Worm (Caenorhabditis elegans): ENCODE data around the gene Y54E2A.8.

Gene Y54E2A.8

DNA sequence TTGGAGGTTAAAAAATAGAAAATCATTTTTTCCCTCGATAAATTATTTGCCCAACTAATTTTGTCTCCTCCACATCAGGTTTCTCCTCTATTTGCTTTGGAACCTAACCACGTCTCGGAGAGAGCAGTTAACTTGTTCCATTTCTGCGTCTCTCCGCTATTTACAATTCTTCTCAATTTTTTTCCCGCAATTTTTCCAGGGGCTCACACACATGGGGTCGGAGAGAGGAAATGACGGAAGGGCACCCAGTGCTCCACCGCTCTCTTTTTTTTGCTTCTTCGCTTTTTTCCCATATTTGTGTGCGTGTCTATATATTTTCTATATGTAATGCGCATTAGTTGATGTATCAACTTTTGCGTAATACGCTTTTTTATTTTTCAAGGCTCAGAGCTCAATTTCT, 32.5 kb downstream of the Y54E2A.8 start (continued):
- peak; percentile 33 for TF ChIP-seq nhr-47 (tag; optimal IDR thresholded peaks at IDR 0.05)
- TF ChIP-seq fkh-4 (tag; optimal IDR thresholded peaks at IDR 0.05; ENCODE audit: borderline replicate concordance): no peak
- TF ChIP-seq snpc-4 (tag; optimal IDR thresholded peaks at IDR 0.05): peak; percentile 26
- no peak for TF ChIP-seq jun-1 (tag; optimal IDR thresholded peaks at IDR 0.05)
- peak in 1 of 3 experiments; percentile 62 for TF ChIP-seq dpl-1 (GFP tag; optimal IDR thresholded peaks at IDR 0.05)
- no peak for TF ChIP-seq dsc-1 (tag; optimal IDR thresholded peaks at IDR 0.05)
- peak in 1 of 3 experiments; percentile 43 for TF ChIP-seq ceh-82 (tag; optimal IDR thresholded peaks at IDR 0.05)
- TF ChIP-seq fkh-10 (GFP tag; optimal IDR thresholded peaks at IDR 0.05): peak; percentile 58
- TF ChIP-seq ceh-63 (GFP tag; optimal IDR thresholded peaks at IDR 0.05): no peak
- TF ChIP-seq ztf-11 (tag; optimal IDR thresholded peaks at IDR 0.05): no peak
- no peak for TF ChIP-seq nhr-84 (tag; optimal IDR thresholded peaks at IDR 0.05)
- no peak for TF ChIP-seq sup-37 (GFP tag; optimal IDR thresholded peaks at IDR 0.05)
- TF ChIP-seq fkh-8 (tag; optimal IDR thresholded peaks at IDR 0.05): peak; percentile 27
- TF ChIP-seq nhr-90 (tag; optimal IDR thresholded peaks at IDR 0.05; ENCODE audit: poor library complexity): no peak
- no peak for TF ChIP-seq hlh-4 (tag; optimal IDR thresholded peaks at IDR 0.05)
- TF ChIP-seq unc-62 (GFP tag; optimal IDR thresholded peaks at IDR 0.05): no peak
- TF ChIP-seq unc-86 (tag; optimal IDR thresholded peaks at IDR 0.05): peak; percentile 7
- no peak for TF ChIP-seq snu-23 (GFP tag; optimal IDR thresholded peaks at IDR 0.05)
- TF ChIP-seq aly-2 (tag; optimal IDR thresholded peaks at IDR 0.05): no peak
- peak; percentile 61 for TF ChIP-seq egl-13 (tag; optimal IDR thresholded peaks at IDR 0.05)
- peak in 1 of 2 experiments; percentile 42 for TF ChIP-seq mdl-1 (tag; optimal IDR thresholded peaks at IDR 0.05)
- no peak for TF ChIP-seq tlp-1 (tag; optimal IDR thresholded peaks at IDR 0.05)
- TF ChIP-seq swsn-7 (tag; optimal IDR thresholded peaks at IDR 0.05): peak; percentile 38
- TF ChIP-seq elt-2 (tag; optimal IDR thresholded peaks at IDR 0.05): no peak
- no peak for TF ChIP-seq nhr-11 (tag; optimal IDR thresholded peaks at IDR 0.05)
- no peak for TF ChIP-seq pax-3 (tag; optimal IDR thresholded peaks at IDR 0.05)

DNA sequence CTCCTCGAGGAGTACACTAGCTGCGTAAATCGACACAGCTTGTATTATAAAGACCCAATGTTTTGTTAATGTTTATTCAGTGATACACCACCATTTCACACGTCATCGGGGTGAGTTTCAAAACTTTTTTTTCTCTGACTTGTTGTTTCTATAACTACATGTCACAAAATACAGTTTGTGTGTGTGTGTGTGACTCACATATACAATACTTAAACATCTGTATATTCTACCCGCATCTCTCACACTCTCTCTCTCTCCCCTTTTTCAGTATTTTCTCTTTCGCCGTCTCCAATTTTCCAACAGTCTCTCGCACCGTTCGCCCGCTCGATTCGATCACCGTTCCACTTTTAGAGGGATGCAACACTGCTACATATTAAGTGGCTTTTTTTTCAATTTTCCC, 33.3 kb downstream of the Y54E2A.8 start:
- TF ChIP-seq elt-2 (tag; optimal IDR thresholded peaks at IDR 0.05) (peak; percentile 7), lin-35 (GFP tag; optimal IDR thresholded peaks at IDR 0.05) (peak in 1 of 2 experiments; percentile 27), lin-14 (GFP tag; optimal IDR thresholded peaks at IDR 0.05) (peak; percentile 44), jun-1 (tag; optimal IDR thresholded peaks at IDR 0.05) (peak; percentile 23), efl-1 (optimal IDR thresholded peaks at IDR 0.05) (no peak), efl-1 (GFP tag; optimal IDR thresholded peaks at IDR 0.05 in 1 of 2) (no peak)

DNA sequence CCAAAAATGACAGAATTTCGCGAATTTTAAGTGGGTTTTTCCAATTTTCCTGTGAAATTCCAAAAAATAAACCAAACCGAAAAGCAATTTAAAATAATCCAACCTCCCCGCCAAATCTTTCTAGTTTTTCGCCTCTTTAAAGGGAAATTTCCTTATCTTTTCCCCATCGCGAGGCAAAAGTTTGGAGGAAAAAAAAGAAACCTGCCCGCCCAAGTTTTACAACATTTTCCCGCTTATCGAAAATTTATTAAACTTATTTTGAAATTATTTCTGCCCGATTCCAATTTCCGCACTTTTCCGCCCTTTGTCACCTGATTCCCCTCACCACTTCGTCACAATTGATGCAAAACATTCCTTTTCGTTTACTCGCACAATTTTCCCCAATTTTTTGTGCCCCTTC, 34.1 kb downstream of the Y54E2A.8 start, which contains the start of gene osta-3:
Gene osta-3 (plus strand): TSS at position 301 of the 400 bp plus-strand sequence.
- TF ChIP-seq lin-14 (GFP tag; optimal IDR thresholded peaks at IDR 0.05) (peak; percentile 11), nhr-77 (tag; optimal IDR thresholded peaks at IDR 0.05) (peak; percentile 3), elt-2 (tag; optimal IDR thresholded peaks at IDR 0.05) (no peak), efl-1 (optimal IDR thresholded peaks at IDR 0.05) (no peak), efl-1 (GFP tag; optimal IDR thresholded peaks at IDR 0.05 in 1 of 2) (peak in 1 of 2 experiments; percentile 21)

DNA sequence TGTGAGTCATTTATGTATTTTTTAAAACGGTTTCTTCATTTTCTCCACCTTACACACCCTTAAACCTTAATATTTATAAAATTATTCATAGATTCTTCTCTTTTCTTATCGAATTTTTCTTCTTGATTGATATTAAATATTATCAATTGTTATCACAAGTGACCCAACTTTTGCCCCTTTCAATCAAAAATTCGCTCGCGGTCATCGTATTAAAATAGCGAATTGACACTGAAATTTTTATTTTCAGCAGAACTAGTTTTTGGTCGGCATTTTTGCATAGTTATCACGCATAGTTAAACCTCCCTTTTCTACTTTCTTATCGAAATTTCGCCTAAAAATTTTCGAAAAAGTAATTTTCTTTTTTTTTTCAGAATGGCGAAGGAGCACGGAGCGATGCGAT, 34.5 kb downstream of the Y54E2A.8 start:
- TF ChIP-seq nhr-11 (tag; optimal IDR thresholded peaks at IDR 0.05): no peak
- TF ChIP-seq egl-13 (tag; optimal IDR thresholded peaks at IDR 0.05): no peak
- TF ChIP-seq hlh-17 (GFP tag; optimal IDR thresholded peaks at IDR 0.05; ENCODE audit: borderline replicate concordance): no peak
- TF ChIP-seq F16B12.6 (tag; optimal IDR thresholded peaks at IDR 0.05): no peak
- TF ChIP-seq lin-35 (GFP tag; optimal IDR thresholded peaks at IDR 0.05): peak in 1 of 2 experiments; percentile 3
- no peak for TF ChIP-seq rnt-1 (tag; optimal IDR thresholded peaks at IDR 0.05)
- no peak for TF ChIP-seq efl-1 (optimal IDR thresholded peaks at IDR 0.05)
- TF ChIP-seq efl-1 (GFP tag; optimal IDR thresholded peaks at IDR 0.05 in 1 of 2): peak in 1 of 2 experiments; percentile 93
- TF ChIP-seq pqm-1 (tag; optimal IDR thresholded peaks at IDR 0.05): peak; percentile 26
- no peak for TF ChIP-seq nhr-76 (tag; optimal IDR thresholded peaks at IDR 0.05)
- TF ChIP-seq nhr-77 (tag; optimal IDR thresholded peaks at IDR 0.05): no peak
- TF ChIP-seq ztf-11 (tag; optimal IDR thresholded peaks at IDR 0.05): no peak
- TF ChIP-seq elt-2 (tag; optimal IDR thresholded peaks at IDR 0.05): peak; percentile 84
- no peak for TF ChIP-seq fos-1 (tag; optimal IDR thresholded peaks at IDR 0.05)
- no peak for TF ChIP-seq aly-2 (tag; optimal IDR thresholded peaks at IDR 0.05)
- TF ChIP-seq tlp-1 (tag; optimal IDR thresholded peaks at IDR 0.05): no peak
- no peak for TF ChIP-seq sox-4 (tag; optimal IDR thresholded peaks at IDR 0.05)
- TF ChIP-seq vab-15 (tag; optimal IDR thresholded peaks at IDR 0.05): no peak
- peak; percentile 19 for TF ChIP-seq nhr-20 (tag; optimal IDR thresholded peaks at IDR 0.05)
- no peak for TF ChIP-seq lsy-2 (tag; optimal IDR thresholded peaks at IDR 0.05)
- no peak for TF ChIP-seq C16A3.4 (tag; optimal IDR thresholded peaks at IDR 0.05)

Data from whole organism, L1 larva.